Worm (Caenorhabditis elegans): Measurements from ENCODE around the gene ptr-19.

DNA sequence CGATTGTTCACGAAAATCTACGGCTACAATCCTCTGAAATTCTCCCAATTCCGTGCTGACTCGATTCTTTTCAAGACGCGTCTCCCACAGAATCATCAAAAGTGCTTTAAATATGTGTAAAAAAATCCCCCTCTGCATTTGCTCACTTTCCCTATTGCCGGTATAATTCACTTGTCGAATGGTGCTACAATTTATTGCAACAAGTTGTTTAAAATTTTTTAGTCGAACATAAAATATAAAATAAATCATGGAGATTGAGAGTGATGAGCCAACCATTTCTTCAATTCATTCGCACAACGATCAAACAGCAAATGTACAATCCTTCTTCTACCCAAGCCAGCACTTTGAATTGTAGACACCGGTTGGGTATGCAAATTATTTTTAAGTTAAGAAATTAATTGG, 35.2 kb upstream of the ptr-19 start:
- TF ChIP-seq elt-3 (tag; optimal IDR thresholded peaks at IDR 0.05) (no peak), nhr-12 (tag; optimal IDR thresholded peaks at IDR 0.05) (no peak), aha-1 (tag; optimal IDR thresholded peaks at IDR 0.05) (no peak), ets-5 (GFP tag; IDR thresholded peaks at IDR 0.05) (no peak), lin-13 (GFP tag; optimal IDR thresholded peaks at IDR 0.05) (no peak), blmp-1 (tag; optimal IDR thresholded peaks at IDR 0.05) (no peak), pag-3 (tag; optimal IDR thresholded peaks at IDR 0.05; ENCODE audit: borderline replicate concordance, insufficient read depth) (no peak), nhr-11 (tag; optimal IDR thresholded peaks at IDR 0.05) (no peak), nhr-76 (tag; optimal IDR thresholded peaks at IDR 0.05) (no peak), fos-1 (tag; optimal IDR thresholded peaks at IDR 0.05) (no peak), elt-2 (tag; optimal IDR thresholded peaks at IDR 0.05) (no peak), ces-1 (GFP tag; optimal IDR thresholded peaks at IDR 0.05) (no peak), dpl-1 (GFP tag; optimal IDR thresholded peaks at IDR 0.05) (no peak)
